Worm (Caenorhabditis elegans) whole organism, L2 larva: ENCODE results near the gene T27E4.5.

Experiments
- aly-2 ChIP-seq: fragments of 150-350 bp; optimal IDR thresholded peaks from 2 replicates; lab custom pipeline; 2014; ENCODE audit warnings: missing biosample characterization, missing genetic modification characterization
- blmp-1 ChIP-seq: sonication (generic microtip); optimal IDR thresholded peaks from 2 replicates; lab custom pipeline; 2017; ENCODE audit warnings: missing genetic modification characterization, mild to moderate bottlenecking, missing compliant biosample characterization, antibody characterized with exemption, moderate library complexity; ENCODE audit not compliant: insufficient read depth
- dmd-4 ChIP-seq: sonication (generic microtip); optimal IDR thresholded peaks from 2 replicates; lab custom pipeline; 2017; ENCODE audit warnings: missing biosample characterization, missing genetic modification characterization
- egl-27 ChIP-seq: sonication (generic microtip); optimal IDR thresholded peaks from 3 replicates; lab custom pipeline; 2017; ENCODE audit warnings: missing biosample characterization, missing genetic modification reagents, missing genetic modification characterization
- elt-1 ChIP-seq: fragments of 150-350 bp; optimal IDR thresholded peaks from 2 replicates; lab custom pipeline; 2014; ENCODE audit warnings: missing biosample characterization, missing genetic modification characterization
- fos-1 ChIP-seq: fragments of 150-350 bp; optimal IDR thresholded peaks from 2 replicates; lab custom pipeline; 2014; ENCODE audit warnings: missing biosample characterization, missing genetic modification characterization
- lin-13 ChIP-seq: fragments of 150-350 bp; optimal IDR thresholded peaks from 2 replicates; lab custom pipeline; 2014; ENCODE audit warnings: missing biosample characterization, missing genetic modification reagents, missing genetic modification characterization
- mdl-1 ChIP-seq, 2 experiments: fragments of 150-350 bp in 1 of 2; sonication (generic microtip) in 1 of 2; optimal IDR thresholded peaks; 2 replicates each; lab custom pipeline; 2017; ENCODE audit warnings: missing biosample characterization in 2 of 2, missing genetic modification characterization in 2 of 2
- nhr-237 ChIP-seq: fragments of 150-350 bp; optimal IDR thresholded peaks from 2 replicates; lab custom pipeline; 2014; ENCODE audit warnings: missing biosample characterization, missing genetic modification characterization
- snpc-4 ChIP-seq: fragments of 150-350 bp; optimal IDR thresholded peaks from 2 replicates; lab custom pipeline; 2014; ENCODE audit warnings: missing biosample characterization, missing genetic modification characterization
- unc-39 ChIP-seq: fragments of 150-350 bp; optimal IDR thresholded peaks from 2 replicates; lab custom pipeline; 2014; ENCODE audit warnings: missing biosample characterization, missing genetic modification characterization
- unc-62 ChIP-seq: fragments of 150-350 bp; optimal IDR thresholded peaks from 2 replicates; lab custom pipeline; 2014; ENCODE audit warnings: missing biosample characterization, missing genetic modification reagents, missing genetic modification characterization

DNA sequence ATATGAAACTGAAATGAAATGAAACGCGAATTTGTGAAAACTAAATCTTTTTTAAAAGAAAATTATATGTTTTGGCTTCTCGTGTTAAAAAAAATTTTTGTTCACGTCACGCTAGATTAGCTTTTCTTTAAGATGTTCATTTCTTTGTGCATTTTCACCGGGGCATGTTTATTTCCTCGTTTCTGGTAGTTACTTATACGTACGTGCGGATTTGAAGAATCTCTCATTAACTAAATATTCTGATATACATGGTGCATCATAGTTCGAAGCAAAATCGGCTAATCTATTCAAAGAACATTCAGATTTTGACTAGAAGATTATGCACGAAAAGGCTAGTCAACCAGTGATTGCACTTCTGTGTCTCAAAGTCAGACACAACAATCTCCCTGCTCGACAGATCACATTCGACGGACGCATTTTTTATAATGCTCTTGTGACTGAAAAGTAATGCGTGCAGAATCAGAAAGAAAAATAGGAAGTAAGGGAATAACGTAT lies 22.0 kb downstream of the T27E4.5 start, which contains the start of gene C25E10.17:
- TF ChIP-seq aly-2 (no peak), blmp-1 (tag; lab: Kevin White, UChicago) (no peak), dmd-4 (tag; lab: Kevin White, UChicago) (no peak), unc-62 (GFP tag; lab: Kevin White, UChicago) (no peak), fos-1 (tag; lab: Kevin White, UChicago) (no peak), unc-39 (tag; lab: Kevin White, UChicago) (no peak), snpc-4 (tag; lab: Kevin White, UChicago) (no peak), egl-27 (tag; lab: Kevin White, UChicago) (no peak), lin-13 (GFP tag; lab: Kevin White, UChicago) (no peak), nhr-237 (no peak), mdl-1 (tag; optimal IDR thresholded peaks at IDR 0.05; lab: Kevin White, UChicago) (no peak), elt-1 (no peak)
